Fruit fly (Drosophila melanogaster) Kc167 (cell line): Measurements from ENCODE around the gene CtIP.

Source experiments
- Myc ChIP-seq: fragments of >200 bp; optimal IDR thresholded peaks from 2 replicates; lab custom pipeline; 2017; ENCODE audit warnings: missing external identifiers
- Sin3A ChIP-seq: fragments of >200 bp; optimal IDR thresholded peaks from 2 replicates; lab custom pipeline; 2018; ENCODE audit warnings: missing external identifiers
- h ChIP-seq: fragments of >200 bp; optimal IDR thresholded peaks from 3 replicates; lab custom pipeline; 2018; ENCODE audit warnings: missing external identifiers
- insv ChIP-seq: fragments of >200 bp; optimal IDR thresholded peaks from 3 replicates; lab custom pipeline; 2018; ENCODE audit warnings: missing external identifiers
- psq ChIP-seq: fragments of >200 bp; optimal IDR thresholded peaks from 2 replicates; lab custom pipeline; 2017; ENCODE audit warnings: missing external identifiers
- ttk ChIP-seq: sonication (Bioruptor generic); optimal IDR thresholded peaks from 2 replicates; lab custom pipeline; 2017; ENCODE audit warnings: missing external identifiers

The CtIP gene

DNA sequence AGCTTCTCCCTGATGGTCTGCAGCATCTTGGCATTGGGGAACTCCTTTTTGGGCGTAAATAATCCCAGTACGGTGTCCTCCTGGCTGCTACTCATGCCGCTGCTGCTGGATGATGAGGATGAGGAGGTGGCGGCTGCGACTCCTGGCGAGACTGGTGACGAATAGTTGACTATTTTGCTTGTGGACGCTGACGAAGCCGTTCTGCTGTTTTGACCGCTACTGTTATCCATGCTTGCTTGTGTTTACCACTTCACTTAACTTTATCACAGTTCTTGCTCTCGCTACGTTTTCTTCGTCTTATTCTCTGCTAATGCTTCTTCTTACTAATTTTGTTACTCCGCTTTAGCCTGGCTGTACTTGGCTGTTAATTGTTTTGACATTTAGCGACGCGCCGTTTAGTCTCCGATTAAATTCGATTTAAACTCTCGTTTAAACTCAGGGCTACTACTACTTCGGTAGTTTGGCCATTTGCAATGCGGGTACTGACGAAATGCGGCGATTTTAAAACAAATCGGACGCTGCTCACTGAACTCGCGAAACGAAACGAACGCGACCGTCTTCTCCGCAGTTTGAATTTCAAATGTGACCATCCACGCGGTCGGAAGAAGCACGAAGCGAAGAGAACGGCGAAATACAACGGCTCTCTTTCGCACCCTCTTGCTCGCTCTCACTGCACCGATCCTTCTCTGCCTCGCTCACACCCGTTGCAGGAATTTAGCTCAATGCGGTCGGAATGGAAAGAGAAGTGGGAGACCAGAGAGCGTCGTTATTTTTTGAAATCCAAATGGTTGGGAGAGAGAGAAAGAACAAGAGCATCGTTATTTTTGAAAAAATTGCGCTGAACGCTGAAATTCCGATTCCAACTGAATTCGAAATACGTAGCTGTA is 34.8 kb upstream of the CtIP start, which contains the start of gene trbl:
TSS of gene trbl (minus strand) at position 584 of the 887 bp plus-strand sequence.
- TF ChIP-seq psq (lab: Kevin White, UChicago) (peak; percentile 89), ttk (lab: Kevin White, UChicago) (no peak), insv (lab: Kevin White, UChicago) (peak; percentile 92), h (lab: Kevin White, UChicago) (no peak), Sin3A (lab: Kevin White, UChicago) (no peak), Myc (lab: Kevin White, UChicago) (no peak)

DNA sequence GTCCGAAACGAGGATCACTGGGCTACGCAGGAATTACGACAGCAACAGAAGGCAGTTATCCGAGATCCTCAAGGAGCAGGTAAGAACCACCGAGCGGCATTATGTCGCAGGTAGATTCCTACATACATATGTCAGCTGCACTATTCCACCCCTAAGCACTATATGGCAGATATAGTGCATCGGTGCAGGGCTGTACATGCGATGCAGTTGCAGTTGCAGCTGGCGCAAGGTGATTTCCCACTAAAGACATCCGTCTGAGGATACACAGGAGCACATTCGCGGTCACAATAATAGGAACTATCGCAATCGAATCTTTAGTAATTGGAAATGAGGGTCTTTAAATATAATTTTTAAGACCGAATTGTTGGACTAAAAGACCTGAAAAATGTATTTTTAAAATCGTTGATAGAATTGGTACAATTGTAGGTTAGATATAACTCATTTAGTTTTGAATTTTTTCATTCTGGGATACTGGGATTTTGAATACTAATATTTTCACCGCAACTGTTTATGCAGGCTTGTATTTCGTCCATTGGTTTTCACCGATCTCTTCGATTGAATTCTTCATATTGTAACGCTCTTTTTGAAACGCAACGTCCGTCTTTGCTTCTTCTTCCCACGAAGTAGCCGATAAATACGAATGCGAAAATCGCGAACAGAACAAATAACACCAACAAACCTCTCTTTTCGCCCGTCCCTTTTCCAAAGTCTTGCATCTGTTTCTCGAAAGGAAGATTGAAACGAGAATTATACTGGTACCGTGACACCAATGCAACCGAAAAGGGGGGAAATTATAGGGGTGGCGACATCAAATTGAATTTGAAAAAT is 33.2 kb upstream of the CtIP start:
- TF ChIP-seq ttk (lab: Kevin White, UChicago), result no peak
- TF ChIP-seq psq (lab: Kevin White, UChicago), result peak; percentile 83

DNA sequence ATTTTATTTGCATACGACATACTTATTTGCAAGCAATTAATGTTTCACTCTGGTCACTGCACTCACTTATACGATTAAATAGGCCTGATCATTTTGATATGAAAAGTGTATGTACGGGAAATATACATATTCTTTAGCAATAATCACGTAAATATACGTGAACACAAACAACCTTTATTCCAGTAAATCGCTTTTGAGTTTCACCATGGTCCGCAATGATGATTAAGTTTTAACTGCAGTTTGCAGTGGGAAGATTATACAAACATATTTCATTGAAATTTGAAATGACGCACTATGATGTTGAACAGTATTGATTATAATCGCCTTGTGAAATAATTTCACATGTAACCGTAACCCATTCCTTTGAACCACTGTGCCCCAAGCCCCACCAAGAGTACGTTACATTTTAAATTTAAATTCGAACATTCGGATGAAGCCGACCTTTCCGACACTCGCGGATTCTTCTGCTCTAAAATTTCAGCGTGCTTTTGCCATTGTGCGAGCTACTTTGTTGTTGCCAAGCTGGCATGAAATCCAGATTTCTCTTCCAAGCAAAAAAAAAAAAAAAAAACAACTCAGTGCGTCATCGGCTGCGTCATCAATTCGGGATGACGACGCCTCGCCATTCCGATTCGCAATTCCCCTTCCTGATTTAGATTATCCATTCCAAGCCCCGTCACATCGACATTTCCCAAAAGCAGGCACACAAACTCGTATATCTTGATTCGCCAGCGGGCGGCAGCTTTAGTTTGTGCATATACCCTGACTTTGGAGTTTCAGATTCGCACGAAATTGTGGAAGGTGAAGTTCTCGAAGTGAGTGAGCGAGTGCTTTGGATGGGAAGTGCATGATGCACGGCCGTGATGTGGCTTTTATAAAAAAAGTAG is 32.3 kb upstream of the CtIP start:
- TF ChIP-seq psq (lab: Kevin White, UChicago), result peak; percentile 45
- no peak for TF ChIP-seq insv (lab: Kevin White, UChicago)

DNA sequence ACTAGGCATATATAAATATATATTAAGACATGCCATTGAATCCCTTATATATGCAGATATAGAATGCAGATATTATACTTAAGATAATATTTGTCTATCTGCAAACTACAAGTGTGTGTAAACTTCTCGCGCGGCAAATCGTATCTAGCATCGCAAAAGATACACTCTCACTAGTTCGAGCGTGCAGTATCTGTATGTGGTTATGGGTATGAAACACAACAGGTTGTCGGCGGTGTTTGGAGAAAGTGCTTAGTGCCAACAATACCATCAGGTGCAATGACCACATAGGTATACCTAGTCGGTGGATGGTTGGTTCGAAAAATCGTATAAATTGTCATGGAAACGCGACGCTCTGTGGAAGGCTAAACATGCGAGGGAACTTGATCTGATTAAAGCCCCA is 31.5 kb upstream of the CtIP start:
- TF ChIP-seq Myc (lab: Kevin White, UChicago), result no peak
- no peak for TF ChIP-seq psq (lab: Kevin White, UChicago)
- no peak for TF ChIP-seq insv (lab: Kevin White, UChicago)
- no peak for TF ChIP-seq h (lab: Kevin White, UChicago)
- no peak for TF ChIP-seq Sin3A (lab: Kevin White, UChicago)
- TF ChIP-seq ttk (lab: Kevin White, UChicago), result no peak

DNA sequence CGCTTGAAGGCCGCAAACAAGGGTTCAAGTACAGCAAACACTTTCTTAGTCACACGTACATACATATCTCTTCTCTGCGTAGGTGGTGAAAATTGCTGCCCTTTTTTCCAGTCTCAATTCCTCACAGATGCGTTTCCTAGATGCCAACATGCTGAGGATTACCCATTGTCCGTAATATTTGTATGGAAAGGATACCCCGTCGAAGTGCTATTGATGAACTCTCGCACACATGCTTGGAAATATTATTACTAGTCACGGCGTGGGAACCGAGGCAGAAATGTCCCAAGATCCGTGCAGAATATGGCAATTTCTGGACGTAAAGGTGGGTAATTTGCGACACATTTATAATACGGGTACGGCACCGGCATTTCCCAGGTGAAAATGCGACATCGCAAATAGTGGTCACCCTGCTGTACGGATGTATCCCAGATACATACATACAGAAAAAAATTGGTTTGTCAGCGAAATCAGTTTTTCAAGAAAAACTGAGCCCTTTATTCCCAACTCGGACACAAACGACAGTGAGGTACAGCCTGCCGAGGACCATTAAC is 30.6 kb upstream of the CtIP start:
- no peak for TF ChIP-seq psq (lab: Kevin White, UChicago)
- no peak for TF ChIP-seq ttk (lab: Kevin White, UChicago)
- TF ChIP-seq Sin3A (lab: Kevin White, UChicago), result no peak
- TF ChIP-seq Myc (lab: Kevin White, UChicago), result no peak
- TF ChIP-seq h (lab: Kevin White, UChicago), result no peak
- TF ChIP-seq insv (lab: Kevin White, UChicago), result no peak

DNA sequence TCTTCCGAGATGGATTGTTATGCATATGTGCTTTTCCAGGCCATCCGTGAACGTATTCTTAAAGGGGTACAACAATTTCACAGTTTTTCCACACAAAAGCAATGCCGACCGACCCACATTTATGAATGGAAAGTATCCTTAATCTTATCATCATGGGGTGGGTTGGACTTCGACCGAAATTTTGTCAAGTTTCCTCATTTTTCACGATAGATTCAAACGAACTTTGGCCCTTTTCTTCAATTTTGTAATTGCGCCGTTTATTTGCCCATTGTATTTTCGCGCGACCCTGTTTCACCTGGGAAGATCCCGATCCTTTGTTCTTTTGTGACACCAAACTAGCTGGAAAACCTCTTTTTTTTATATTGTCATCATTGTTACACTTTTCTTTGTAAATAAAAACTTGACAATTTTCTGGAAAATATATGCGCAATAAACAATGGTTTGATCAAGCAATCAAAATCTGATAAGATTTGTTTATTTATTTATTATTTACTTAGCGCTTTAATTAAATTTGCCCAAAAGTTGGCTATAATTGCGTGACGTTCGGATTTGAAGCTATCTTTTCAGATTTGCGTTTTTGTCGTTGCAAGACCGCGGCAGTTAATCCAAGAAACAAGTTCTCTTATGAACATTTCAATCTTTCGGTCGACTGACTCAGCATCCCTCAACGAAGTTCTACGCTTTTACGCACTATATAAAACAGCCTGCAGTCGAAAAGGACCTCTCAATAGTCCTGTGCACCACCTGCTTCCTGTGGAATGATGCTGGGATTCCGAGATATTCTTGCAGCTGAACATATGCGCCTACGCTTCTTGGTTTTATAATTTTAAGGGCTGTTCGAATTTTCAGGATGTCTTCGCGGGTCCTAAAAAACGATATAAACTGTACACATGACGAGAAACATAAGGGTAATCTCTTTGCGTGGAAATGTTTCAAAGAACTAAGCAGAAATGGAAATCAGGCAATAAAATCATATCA is 29.8 kb upstream of the CtIP start:
- TF ChIP-seq ttk (lab: Kevin White, UChicago), result no peak
- no peak for TF ChIP-seq Myc (lab: Kevin White, UChicago)
- no peak for TF ChIP-seq psq (lab: Kevin White, UChicago)
- no peak for TF ChIP-seq Sin3A (lab: Kevin White, UChicago)
- TF ChIP-seq insv (lab: Kevin White, UChicago), result no peak
- no peak for TF ChIP-seq h (lab: Kevin White, UChicago)

- no peak for TF ChIP-seq h (lab: Kevin White, UChicago)
- no peak for TF ChIP-seq Myc (lab: Kevin White, UChicago)
- TF ChIP-seq Sin3A (lab: Kevin White, UChicago), result no peak
- TF ChIP-seq psq (lab: Kevin White, UChicago), result no peak
- TF ChIP-seq insv (lab: Kevin White, UChicago), result no peak
- TF ChIP-seq ttk (lab: Kevin White, UChicago), result no peak
Measured at dm6 chr3L:20410345-20410744, 25.7 kb upstream of the CtIP start, which contains the start of gene CG13248. Gene CG13248, minus strand, starts transcription at chr3L:20410566.

DNA sequence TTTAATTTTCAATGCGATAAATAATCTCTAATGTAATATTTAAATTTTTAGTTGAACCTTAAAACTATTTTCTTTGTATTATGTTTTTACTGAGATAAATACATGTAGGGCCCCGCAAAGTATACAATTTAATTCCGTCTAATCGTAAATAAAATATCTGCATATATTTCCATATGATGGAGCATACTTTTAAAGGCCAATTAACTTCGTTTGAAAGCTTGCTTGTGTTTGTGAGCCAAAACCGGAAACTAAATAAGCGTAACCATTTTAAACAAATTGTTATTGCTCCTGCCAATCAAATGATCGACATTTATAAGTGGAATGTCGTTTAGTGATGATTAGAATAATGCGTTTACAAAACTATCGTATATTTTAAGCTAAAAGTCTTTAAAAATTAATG is 25.3 kb upstream of the CtIP start:
- no peak for TF ChIP-seq Sin3A (lab: Kevin White, UChicago)
- TF ChIP-seq Myc (lab: Kevin White, UChicago), result no peak
- no peak for TF ChIP-seq ttk (lab: Kevin White, UChicago)
- no peak for TF ChIP-seq h (lab: Kevin White, UChicago)
- TF ChIP-seq insv (lab: Kevin White, UChicago), result no peak
- no peak for TF ChIP-seq psq (lab: Kevin White, UChicago)

DNA sequence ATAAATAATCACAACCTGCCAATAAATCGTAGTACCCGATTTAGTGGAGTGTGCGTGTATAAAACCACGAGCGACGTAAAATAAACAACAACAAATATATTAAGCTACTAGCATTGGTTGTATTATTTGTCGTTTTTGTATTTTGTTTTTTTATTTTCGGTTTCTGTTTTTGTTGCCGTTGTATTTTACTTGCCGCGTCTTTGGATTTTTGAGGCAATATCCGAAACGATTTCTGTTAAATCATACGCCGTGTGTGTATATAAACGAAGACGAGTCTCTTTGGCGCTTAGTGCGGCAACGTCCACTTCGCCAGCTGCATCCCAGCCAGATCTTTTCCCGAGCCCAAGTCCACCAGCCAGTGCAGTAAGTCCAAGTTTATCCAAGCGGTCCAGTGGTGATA is 22.7 kb upstream of the CtIP start, which contains the start of gene zye:
TSS of gene zye (plus strand) at position 301 of the 400 bp plus-strand sequence.
- TF ChIP-seq h (lab: Kevin White, UChicago) (no peak), Myc (lab: Kevin White, UChicago) (no peak), ttk (lab: Kevin White, UChicago) (no peak), Sin3A (lab: Kevin White, UChicago) (no peak)
